Worm (Caenorhabditis elegans) whole organism, young adult: ENCODE results near the gene Y46G5A.18.

Source experiments
- B0019.2 ChIP-seq: fragments of 200-800 bp; sonication (Bioruptor generic); conservative IDR thresholded peaks from 2 replicates; pipeline ENCODE4 v1.3.6; 2022; ENCODE audit warnings: missing genetic modification reagents, missing genetic modification characterization, missing compliant biosample characterization
- C17E4.6 ChIP-seq: fragments of 200-800 bp; sonication (Bioruptor generic); IDR thresholded peaks from 2 replicates; pipeline ENCODE4 v1.3.6; 2022; ENCODE audit warnings: missing genetic modification reagents, missing genetic modification characterization, missing compliant biosample characterization
- D2030.7 ChIP-seq: fragments of 200-800 bp; sonication (Bioruptor generic); IDR thresholded peaks from 2 replicates; pipeline ENCODE4 v1.3.6; 2022; ENCODE audit warnings: missing genetic modification reagents, missing genetic modification characterization, missing compliant biosample characterization
- F23B12.7 ChIP-seq: sonication (generic microtip); optimal IDR thresholded peaks from 2 replicates; lab custom pipeline; 2017; ENCODE audit warnings: missing genetic modification characterization, mild to moderate bottlenecking, missing compliant biosample characterization, antibody characterized with exemption, moderate library complexity; ENCODE audit not compliant: insufficient read depth
- F57C9.4 ChIP-seq: sonication (generic microtip); optimal IDR thresholded peaks from 2 replicates; lab custom pipeline; 2017; ENCODE audit warnings: mild to moderate bottlenecking, missing genetic modification characterization, missing compliant biosample characterization
- K11D2.4 ChIP-seq: fragments of 200-800 bp; sonication (Bioruptor generic); IDR thresholded peaks from 2 replicates; pipeline ENCODE4 v1.3.6; 2022; ENCODE audit warnings: missing genetic modification reagents, missing genetic modification characterization, missing compliant biosample characterization
- Y79H2A.3 ChIP-seq: fragments of 200-800 bp; sonication (Bioruptor generic); conservative IDR thresholded peaks from 2 replicates; pipeline ENCODE4 v1.3.6; 2022; ENCODE audit warnings: missing genetic modification reagents, missing genetic modification characterization, missing compliant biosample characterization
- Y95B8A.8 ChIP-seq: fragments of 200-800 bp; sonication (Bioruptor generic); IDR thresholded peaks from 2 replicates; pipeline ENCODE4 v1.3.6; 2022; ENCODE audit warnings: missing genetic modification reagents, missing genetic modification characterization, missing compliant biosample characterization
- ZK185.1 ChIP-seq: sonication (generic microtip); optimal IDR thresholded peaks from 2 replicates; lab custom pipeline; 2016; ENCODE audit warnings: mild to moderate bottlenecking, missing genetic modification characterization, missing compliant biosample characterization; ENCODE audit not compliant: poor library complexity, severe bottlenecking
- aptf-3 ChIP-seq: fragments of 200-800 bp; sonication (Bioruptor generic); IDR thresholded peaks from 2 replicates; pipeline ENCODE4 v1.3.6; 2022; ENCODE audit warnings: missing genetic modification characterization, missing compliant biosample characterization
- atf-7 ChIP-seq: sonication (generic microtip); optimal IDR thresholded peaks from 2 replicates; lab custom pipeline; 2017; ENCODE audit warnings: mild to moderate bottlenecking, missing genetic modification characterization, missing compliant biosample characterization
- ceh-79 ChIP-seq: sonication (generic microtip); optimal IDR thresholded peaks from 2 replicates; lab custom pipeline; 2017; ENCODE audit warnings: mild to moderate bottlenecking, missing genetic modification characterization, missing compliant biosample characterization
- ceh-91 ChIP-seq: fragments of 200-800 bp; sonication (Bioruptor generic); IDR thresholded peaks from 2 replicates; pipeline ENCODE4 v1.3.6; 2022; ENCODE audit warnings: missing genetic modification reagents, missing genetic modification characterization, missing compliant biosample characterization
- chd-7 ChIP-seq: sonication (generic microtip); optimal IDR thresholded peaks from 2 replicates; lab custom pipeline; 2016; ENCODE audit warnings: mild to moderate bottlenecking, missing genetic modification characterization, moderate library complexity, missing compliant biosample characterization
- die-1 ChIP-seq: sonication (generic microtip); optimal IDR thresholded peaks from 2 replicates; lab custom pipeline; 2016; ENCODE audit warnings: missing genotype, mild to moderate bottlenecking, missing genetic modification characterization, missing compliant biosample characterization
- dox-1 ChIP-seq: fragments of 200-800 bp; sonication (Bioruptor generic); IDR thresholded peaks from 2 replicates; pipeline ENCODE4 v1.3.6; 2022; ENCODE audit warnings: missing genetic modification reagents, missing genetic modification characterization, missing compliant biosample characterization
- dpl-1 ChIP-seq: fragments of 150-350 bp; optimal IDR thresholded peaks from 2 replicates; lab custom pipeline; 2014; ENCODE audit warnings: missing biosample characterization, missing genetic modification reagents, missing genetic modification characterization
- egl-44 ChIP-seq: fragments of 200-800 bp; sonication (Bioruptor generic); IDR thresholded peaks from 2 replicates; pipeline ENCODE4 v1.3.6; 2022; ENCODE audit warnings: missing genetic modification reagents, missing genetic modification characterization, missing compliant biosample characterization
- fkh-3 ChIP-seq: sonication (generic microtip); optimal IDR thresholded peaks from 2 replicates; lab custom pipeline; 2016; ENCODE audit warnings: mild to moderate bottlenecking, missing genetic modification characterization, missing compliant biosample characterization
- him-1 ChIP-seq: sonication (generic microtip); optimal IDR thresholded peaks from 2 replicates; lab custom pipeline; 2016; ENCODE audit warnings: missing genotype, missing genetic modification reagents, missing genetic modification characterization, missing compliant biosample characterization
- hlh-12 ChIP-seq: sonication (generic microtip); optimal IDR thresholded peaks from 2 replicates; lab custom pipeline; 2016; ENCODE audit warnings: missing genetic modification characterization, missing compliant biosample characterization
- hlh-26 ChIP-seq: fragments of 200-800 bp; sonication (Bioruptor generic); conservative IDR thresholded peaks from 2 replicates; pipeline ENCODE4 v1.3.6; 2022; ENCODE audit warnings: missing genetic modification reagents, missing genetic modification characterization, missing compliant biosample characterization
- hrde-1 ChIP-seq: sonication (generic microtip); optimal IDR thresholded peaks from 2 replicates; lab custom pipeline; 2016; ENCODE audit warnings: missing genetic modification characterization, mild to moderate bottlenecking, missing compliant biosample characterization, moderate library complexity, missing genotype, missing genetic modification reagents, borderline replicate concordance
- hsf-1 ChIP-seq: fragments of 200-800 bp; sonication (Bioruptor generic); IDR thresholded peaks from 2 replicates; pipeline ENCODE4 v1.3.6; 2022; ENCODE audit warnings: missing genetic modification reagents, missing genetic modification characterization, missing compliant biosample characterization
- lin-35 ChIP-seq, 3 experiments: fragments of 150-350 bp in 2 of 3; sonication (generic microtip) in 1 of 3; optimal IDR thresholded peaks; 2 replicates each; lab custom pipeline; 2014 to 2018; ENCODE audit warnings: missing biosample characterization in 3 of 3, missing genetic modification characterization in 3 of 3, missing genetic modification reagents in 3 of 3
- lin-40 ChIP-seq: sonication (generic microtip); optimal IDR thresholded peaks from 2 replicates; lab custom pipeline; 2016; ENCODE audit warnings: missing genetic modification characterization, mild to moderate bottlenecking, missing compliant biosample characterization, missing genotype, missing genetic modification reagents
- lin-54 ChIP-seq: fragments of 200-800 bp; sonication (Bioruptor generic); optimal IDR thresholded peaks from 2 replicates; lab custom pipeline; 2018; ENCODE audit warnings: mild to moderate bottlenecking, missing genetic modification characterization, missing compliant biosample characterization
- madf-10 ChIP-seq: sonication (generic microtip); optimal IDR thresholded peaks from 2 replicates; lab custom pipeline; 2016; ENCODE audit warnings: mild to moderate bottlenecking, missing genetic modification characterization, missing compliant biosample characterization
- madf-3 ChIP-seq: fragments of 200-800 bp; sonication (Bioruptor generic); IDR thresholded peaks from 2 replicates; pipeline ENCODE4 v1.3.6; 2022; ENCODE audit warnings: missing genetic modification reagents, missing genetic modification characterization, missing compliant biosample characterization
- mel-28 ChIP-seq: sonication (generic microtip); optimal IDR thresholded peaks from 2 replicates; lab custom pipeline; 2016; ENCODE audit warnings: borderline replicate concordance, mild to moderate bottlenecking, missing genetic modification characterization, missing compliant biosample characterization
- mxl-1 ChIP-seq: sonication (generic microtip); optimal IDR thresholded peaks from 2 replicates; lab custom pipeline; 2016; ENCODE audit warnings: missing genetic modification characterization, missing compliant biosample characterization
- nfya-1 ChIP-seq: sonication (generic microtip); optimal IDR thresholded peaks from 2 replicates; lab custom pipeline; 2017; ENCODE audit warnings: antibody characterized with exemption, missing compliant biosample characterization, missing genetic modification characterization, borderline replicate concordance; ENCODE audit not compliant: insufficient read depth
- nfyb-1 ChIP-seq: fragments of 200-800 bp; sonication (Bioruptor generic); IDR thresholded peaks from 2 replicates; pipeline ENCODE4 v1.3.6; 2022; ENCODE audit warnings: missing genetic modification reagents, missing genetic modification characterization, missing compliant biosample characterization
- nhr-80 ChIP-seq: sonication (generic microtip); optimal IDR thresholded peaks from 2 replicates; lab custom pipeline; 2016; ENCODE audit warnings: missing genetic modification characterization, missing compliant biosample characterization
- sdz-38 ChIP-seq: sonication (generic microtip); optimal IDR thresholded peaks from 2 replicates; lab custom pipeline; 2016; ENCODE audit warnings: missing genotype, missing genetic modification characterization, missing compliant biosample characterization
- sea-2 ChIP-seq: fragments of 200-800 bp; sonication (Bioruptor generic); IDR thresholded peaks from 2 replicates; pipeline ENCODE4 v1.3.6; 2022; ENCODE audit warnings: missing genetic modification characterization, missing compliant biosample characterization
- snpc-1.1 ChIP-seq: sonication (generic microtip); optimal IDR thresholded peaks from 2 replicates; lab custom pipeline; 2017; ENCODE audit warnings: missing genetic modification characterization, mild to moderate bottlenecking, missing compliant biosample characterization, antibody characterized with exemption, moderate library complexity, missing genotype, missing genetic modification reagents; ENCODE audit not compliant: insufficient read depth
- snpc-4 ChIP-seq, 5 experiments: fragments of 150-350 bp in 1 of 5; sonication (generic microtip) in 4 of 5; optimal IDR thresholded peaks; 2 replicates each; lab custom pipeline; 2014 to 2018; ENCODE audit warnings: missing genetic modification characterization in 5 of 5, missing biosample characterization in 3 of 5, antibody characterized with exemption in 2 of 5, mild to moderate bottlenecking in 2 of 5, missing compliant biosample characterization in 2 of 5, missing genotype in 2 of 5, moderate library complexity in 2 of 5, missing genetic modification reagents in 1 of 5
- somi-1 ChIP-seq: fragments of 200-800 bp; sonication (Bioruptor generic); optimal IDR thresholded peaks from 2 replicates; lab custom pipeline; 2018; ENCODE audit warnings: mild to moderate bottlenecking, missing genetic modification characterization, missing compliant biosample characterization
- tlf-1 ChIP-seq: fragments of 200-800 bp; sonication (Bioruptor generic); optimal IDR thresholded peaks from 2 replicates; lab custom pipeline; 2018; ENCODE audit warnings: mild to moderate bottlenecking, missing genetic modification characterization, missing compliant biosample characterization
- unc-62 ChIP-seq: fragments of 150-350 bp; optimal IDR thresholded peaks from 2 replicates; lab custom pipeline; 2014; ENCODE audit warnings: missing biosample characterization, missing genetic modification reagents, missing genetic modification characterization
- xnd-1 ChIP-seq: sonication (generic microtip); optimal IDR thresholded peaks from 2 replicates; lab custom pipeline; 2016; ENCODE audit warnings: missing genotype, missing genetic modification reagents, missing genetic modification characterization, missing compliant biosample characterization
- zfh-2 ChIP-seq: fragments of 200-800 bp; sonication (Bioruptor generic); conservative IDR thresholded peaks from 2 replicates; pipeline ENCODE4 v1.3.6; 2022; ENCODE audit warnings: missing genetic modification reagents, missing genetic modification characterization, missing compliant biosample characterization
- ztf-26 ChIP-seq: sonication (generic microtip); optimal IDR thresholded peaks from 2 replicates; lab custom pipeline; 2017; ENCODE audit warnings: missing genetic modification characterization, missing compliant biosample characterization
- ztf-28 ChIP-seq: fragments of 200-800 bp; sonication (Bioruptor generic); IDR thresholded peaks from 2 replicates; pipeline ENCODE4 v1.3.6; 2022; ENCODE audit warnings: missing genetic modification reagents, missing genetic modification characterization, missing compliant biosample characterization

Gene Y46G5A.18

ce11 chrII:12805765-12806384 is 814 bp upstream of the Y46G5A.18 start (continued):
- TF ChIP-seq Y79H2A.3 (no peak), ceh-79 (tag; lab: Kevin White, UChicago) (no peak), somi-1 (GFP tag; lab: Kevin White, UChicago) (no peak), lin-54 (peak; percentile 14), ztf-28 (no peak), nhr-80 (no peak), hrde-1 (tag; lab: Kevin White, UChicago) (no peak), dox-1 (GFP tag; lab: Robert Waterston, UW) (no peak), F23B12.7 (no peak), mel-28 (no peak), madf-3 (GFP tag; lab: Robert Waterston, UW) (no peak), atf-7 (tag; lab: Kevin White, UChicago) (peak; percentile 17), hlh-26 (no peak), tlf-1 (GFP tag; lab: Kevin White, UChicago) (no peak), chd-7 (no peak), die-1 (tag; lab: Kevin White, UChicago) (no peak), F57C9.4 (no peak), aptf-3 (GFP tag; lab: Robert Waterston, UW) (no peak), C17E4.6 (GFP tag; lab: Robert Waterston, UW) (no peak), mxl-1 (tag; lab: Kevin White, UChicago) (no peak), hlh-12 (tag; lab: Kevin White, UChicago) (no peak), madf-10 (tag; lab: Kevin White, UChicago) (no peak)

- TF ChIP-seq sea-2 (GFP tag; lab: Robert Waterston, UW) (no peak), Y95B8A.8 (GFP tag; lab: Robert Waterston, UW) (0 out of 2 replicates have a peak, but pooled peaks have one; percentile 4), dox-1 (GFP tag; lab: Robert Waterston, UW) (peak; percentile 71), ceh-91 (peak; percentile 89), D2030.7 (peak; percentile 90), egl-44 (GFP tag; lab: Robert Waterston, UW) (no peak), sdz-38 (tag; lab: Kevin White, UChicago) (no peak), F23B12.7 (no peak), unc-62 (GFP tag; lab: Kevin White, UChicago) (no peak), dpl-1 (GFP tag; lab: Kevin White, UChicago) (peak; percentile 92), mxl-1 (tag; lab: Kevin White, UChicago) (no peak), lin-40 (tag; lab: Kevin White, UChicago) (peak; percentile 7), hsf-1 (peak; percentile 79), K11D2.4 (GFP tag; lab: Robert Waterston, UW) (no peak), ztf-28 (peak; percentile 79; the same call in 1 of the 2 replicates), ZK185.1 (tag; lab: Kevin White, UChicago) (no peak), hlh-26 (no peak), him-1 (tag; lab: Kevin White, UChicago) (peak; percentile 66), snpc-4 (GFP tag; optimal IDR thresholded peaks at IDR 0.05; lab: Kevin White, UChicago) (no peak), snpc-4 (tag; optimal IDR thresholded peaks at IDR 0.05; lab: Kevin White, UChicago) (peak in 2 of 4 experiments; percentile 32 to 47), snpc-1.1 (tag; lab: Kevin White, UChicago) (peak; percentile 52), B0019.2 (peak; percentile 52), nfyb-1 (GFP tag; lab: Robert Waterston, UW) (peak; percentile 62; the same call in 1 of the 2 replicates), lin-35 (GFP tag; optimal IDR thresholded peaks at IDR 0.05; lab: Kevin White, UChicago) (peak; percentile 26 to 68 (median 49)), ztf-26 (tag; lab: Kevin White, UChicago) (no peak), nfya-1 (tag; lab: Kevin White, UChicago) (no peak), xnd-1 (tag; lab: Kevin White, UChicago) (peak; percentile 90), fkh-3 (no peak), zfh-2 (no peak), hrde-1 (tag; lab: Kevin White, UChicago) (peak; percentile 56), nhr-80 (no peak)
Observed at ce11 chrII:12799927-12800522, 5.0 kb downstream of the Y46G5A.18 start.
